Worm (Caenorhabditis elegans): ENCODE data around the gene srr-6.

DNA sequence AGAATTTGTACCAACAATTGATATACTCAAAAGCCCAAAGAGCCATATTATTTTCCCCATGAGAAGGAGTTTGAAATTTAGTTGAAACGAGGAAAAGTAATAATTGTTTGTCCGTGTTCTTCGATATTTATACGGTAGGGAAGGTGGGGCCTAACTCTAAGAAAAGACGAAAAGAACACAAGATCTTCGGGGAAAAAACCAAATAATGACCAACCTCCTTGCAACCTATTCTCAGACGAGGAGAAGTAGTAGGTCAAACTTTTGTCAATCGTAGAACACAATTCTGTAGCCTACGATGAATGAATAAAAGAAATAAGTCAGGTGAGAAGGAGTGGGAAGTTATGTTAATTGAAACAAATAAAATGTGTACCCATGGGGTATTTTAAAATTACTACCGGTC is 25.5 kb upstream of the srr-6 start, which contains the start of gene ncx-8:
- TF ChIP-seq ama-1 (optimal IDR thresholded peaks at IDR 0.05) (no peak), ztf-11 (tag; optimal IDR thresholded peaks at IDR 0.05) (no peak), ztf-7 (tag; optimal IDR thresholded peaks at IDR 0.05) (no peak), php-3 (GFP tag; IDR thresholded peaks at IDR 0.05) (no peak), ceh-44 (GFP tag; IDR thresholded peaks at IDR 0.05) (no peak), F44E2.7 (GFP tag; IDR thresholded peaks at IDR 0.05) (no peak), Y105C5A.15 (GFP tag; IDR thresholded peaks at IDR 0.05) (no peak), D1046.2 (GFP tag; IDR thresholded peaks at IDR 0.05) (no peak), mxl-3 (GFP tag; optimal IDR thresholded peaks at IDR 0.05) (no peak), nhr-76 (tag; optimal IDR thresholded peaks at IDR 0.05) (no peak), unc-62 (GFP tag; optimal IDR thresholded peaks at IDR 0.05 in 1 of 2) (no peak), unc-62 (tag; optimal IDR thresholded peaks at IDR 0.05) (no peak), vab-7 (GFP tag; IDR thresholded peaks at IDR 0.05) (no peak), F26F4.8 (GFP tag; conservative IDR thresholded peaks at IDR 0.05) (no peak), pha-4 (GFP tag; IDR thresholded peaks at IDR 0.05) (no peak), pha-4 (tag; optimal IDR thresholded peaks at IDR 0.05) (no peak)
